Worm (Caenorhabditis elegans) whole organism, midembryonic: Measurements from ENCODE around the gene F28B12.1.

ENCODE experiments used
- klf-2 ChIP-seq: fragments of 200-800 bp; sonication (Bioruptor generic); conservative IDR thresholded peaks from 2 replicates; pipeline ENCODE4 v1.3.6; 2022; ENCODE audit warnings: missing genetic modification reagents, missing genetic modification characterization, missing compliant biosample characterization
- ref-1 ChIP-seq: fragments of 200-800 bp; sonication (Bioruptor generic); conservative IDR thresholded peaks from 2 replicates; pipeline ENCODE4 v1.3.6; 2022; ENCODE audit warnings: missing genetic modification reagents, missing genetic modification characterization, missing compliant biosample characterization

ce11 chrII:5895870-5896269, 46.9 kb upstream of the F28B12.1 start, which contains the start of gene F59G1.4:
- TF ChIP-seq klf-2 = no peak
- TF ChIP-seq ref-1 = no peak
